Fruit fly (Drosophila melanogaster) Kc167 (cell line): Measurements from ENCODE around the gene mRpL4.

ENCODE experiments used
- Myc ChIP-seq: fragments of >200 bp; optimal IDR thresholded peaks from 2 replicates; lab custom pipeline; 2017; ENCODE audit warnings: missing external identifiers
- Sin3A ChIP-seq: fragments of >200 bp; optimal IDR thresholded peaks from 2 replicates; lab custom pipeline; 2018; ENCODE audit warnings: missing external identifiers
- h ChIP-seq: fragments of >200 bp; optimal IDR thresholded peaks from 3 replicates; lab custom pipeline; 2018; ENCODE audit warnings: missing external identifiers
- insv ChIP-seq: fragments of >200 bp; optimal IDR thresholded peaks from 3 replicates; lab custom pipeline; 2018; ENCODE audit warnings: missing external identifiers
- psq ChIP-seq: fragments of >200 bp; optimal IDR thresholded peaks from 2 replicates; lab custom pipeline; 2017; ENCODE audit warnings: missing external identifiers
- ttk ChIP-seq: sonication (Bioruptor generic); optimal IDR thresholded peaks from 2 replicates; lab custom pipeline; 2017; ENCODE audit warnings: missing external identifiers

The mRpL4 gene

DNA sequence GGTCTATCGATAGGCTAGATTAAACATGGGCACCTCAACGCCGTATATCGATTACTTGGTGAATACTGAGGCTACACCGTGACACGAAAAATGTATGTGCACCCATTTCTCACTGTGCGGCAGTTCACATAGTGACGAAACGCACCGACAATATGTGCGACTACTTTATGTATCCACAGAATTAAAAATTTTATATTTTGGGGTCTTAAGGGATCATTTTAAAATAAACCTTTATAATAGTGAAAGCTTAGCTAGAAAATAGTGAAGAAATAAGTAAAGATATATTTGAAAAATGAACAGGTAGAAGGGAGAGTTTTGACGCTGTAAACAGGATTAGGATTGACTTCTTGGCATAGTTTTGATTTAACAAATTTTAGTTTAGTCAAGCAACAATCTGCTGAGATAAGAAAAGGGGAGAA is at the start of gene mRpL4:
mRpL4 (minus strand) TSS at position 31 of the 419 bp plus-strand sequence.
- TF ChIP-seq h (lab: Kevin White, UChicago), result no peak
- no peak for TF ChIP-seq insv (lab: Kevin White, UChicago)
- TF ChIP-seq Myc (lab: Kevin White, UChicago), result no peak
- no peak for TF ChIP-seq ttk (lab: Kevin White, UChicago)
- no peak for TF ChIP-seq psq (lab: Kevin White, UChicago)
- TF ChIP-seq Sin3A (lab: Kevin White, UChicago), result no peak

DNA sequence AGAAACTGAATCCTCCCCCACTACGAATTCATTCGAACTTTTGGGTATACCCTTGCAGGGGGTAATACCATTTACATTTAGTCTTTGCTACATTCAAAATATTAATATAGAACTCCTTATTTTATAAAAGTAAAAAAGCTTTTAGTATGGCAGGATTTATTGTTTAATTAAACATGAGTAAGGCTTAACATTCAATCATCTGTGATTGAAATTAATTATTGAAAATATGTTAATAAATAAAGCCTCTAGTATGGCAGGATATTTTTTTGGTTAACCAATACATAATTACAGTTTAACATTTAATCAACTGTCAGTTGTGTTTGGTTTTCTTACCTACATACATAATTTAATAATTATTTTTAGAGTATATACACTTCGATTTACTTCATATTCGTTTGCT is 45.8 kb upstream of the mRpL4 start:
- TF ChIP-seq Sin3A (lab: Kevin White, UChicago), result no peak
- TF ChIP-seq Myc (lab: Kevin White, UChicago), result no peak
- no peak for TF ChIP-seq h (lab: Kevin White, UChicago)
- TF ChIP-seq insv (lab: Kevin White, UChicago), result no peak
- TF ChIP-seq ttk (lab: Kevin White, UChicago), result no peak
- no peak for TF ChIP-seq psq (lab: Kevin White, UChicago)

DNA sequence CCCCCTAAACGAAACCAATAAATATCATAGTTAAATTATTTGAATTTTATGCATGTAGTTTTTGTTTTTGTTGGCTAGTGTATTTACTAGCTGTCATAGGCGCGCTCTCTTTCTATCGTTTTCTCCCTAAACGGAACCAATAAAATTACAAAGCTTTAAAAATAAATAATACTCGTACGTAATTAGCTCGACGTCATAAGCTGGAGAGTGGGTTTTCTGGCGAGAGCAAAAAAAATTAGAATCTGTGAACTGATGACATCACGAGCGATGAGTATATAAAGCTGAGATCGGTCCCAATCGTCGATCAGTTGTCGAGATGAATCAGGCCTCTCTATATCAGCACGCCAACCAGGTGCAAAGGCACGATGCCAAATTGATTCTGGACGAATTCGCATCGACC is 36.7 kb upstream of the mRpL4 start, which contains the start of gene jhamt:
jhamt (plus strand) TSS at position 301 of the 400 bp plus-strand sequence.
- TF ChIP-seq psq (lab: Kevin White, UChicago), result no peak
- no peak for TF ChIP-seq insv (lab: Kevin White, UChicago)
- TF ChIP-seq Myc (lab: Kevin White, UChicago), result no peak
- no peak for TF ChIP-seq h (lab: Kevin White, UChicago)
- TF ChIP-seq Sin3A (lab: Kevin White, UChicago), result no peak
- TF ChIP-seq ttk (lab: Kevin White, UChicago), result no peak

DNA sequence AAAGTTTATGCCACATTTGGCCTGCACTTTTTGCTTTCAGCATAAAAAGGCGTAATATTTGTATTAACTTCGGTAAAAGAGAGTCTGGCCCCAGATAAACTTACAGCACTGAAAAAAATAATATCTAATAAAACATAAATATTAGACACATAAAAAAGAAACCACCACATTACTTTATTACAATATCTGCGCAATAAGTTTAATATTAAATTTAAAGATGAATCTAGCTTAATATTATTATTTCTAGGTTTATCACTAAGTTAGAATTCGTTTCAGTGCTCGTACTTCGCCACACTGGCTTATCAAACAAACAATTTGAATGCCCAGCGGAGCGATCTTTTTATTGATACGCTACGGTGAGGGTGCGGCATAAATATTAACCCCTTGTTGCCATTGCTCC is 28.9 kb upstream of the mRpL4 start:
- no peak for TF ChIP-seq h (lab: Kevin White, UChicago)
- no peak for TF ChIP-seq psq (lab: Kevin White, UChicago)
- no peak for TF ChIP-seq insv (lab: Kevin White, UChicago)
- no peak for TF ChIP-seq Myc (lab: Kevin White, UChicago)
- TF ChIP-seq Sin3A (lab: Kevin White, UChicago), result no peak
- TF ChIP-seq ttk (lab: Kevin White, UChicago), result no peak

DNA sequence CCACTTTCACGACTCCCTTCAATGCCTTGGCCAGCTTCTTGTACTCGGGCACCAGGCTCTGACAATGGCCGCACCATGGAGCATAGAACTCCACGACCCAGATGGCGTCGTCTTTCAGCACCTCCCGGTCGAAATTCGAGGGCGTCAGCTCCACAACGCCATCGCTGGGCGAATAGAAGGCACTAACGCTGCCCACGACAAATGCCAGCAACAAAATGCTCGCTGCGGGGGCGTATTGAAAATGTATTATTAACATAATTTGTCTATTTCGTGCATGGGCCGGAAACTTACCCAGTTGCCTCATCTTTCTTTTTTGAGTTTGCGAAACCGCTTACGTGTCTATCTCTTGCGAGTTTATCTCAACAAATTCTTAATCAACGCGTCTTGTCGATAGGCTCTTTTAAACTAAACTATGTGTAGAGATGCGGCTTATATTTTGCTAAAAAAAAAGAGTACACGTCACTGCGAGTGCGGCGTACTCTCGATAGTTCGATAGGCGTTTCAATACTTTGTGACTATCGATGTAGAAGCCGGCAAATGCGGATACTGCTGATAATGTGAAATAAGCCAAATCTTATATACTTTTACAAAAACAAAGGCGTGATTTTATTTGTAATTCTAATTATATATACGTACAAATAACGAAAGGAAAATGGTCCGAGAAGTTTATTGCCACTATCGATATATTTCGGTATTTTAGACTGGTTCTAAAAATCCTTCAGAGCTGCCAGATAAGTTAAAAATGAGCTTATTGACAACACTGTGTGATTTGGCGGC is 27.5 kb upstream of the mRpL4 start, which contains the start of gene CaBP1:
CaBP1 (minus strand) TSS at position 487 of the 777 bp plus-strand sequence.
- no peak for TF ChIP-seq Myc (lab: Kevin White, UChicago)
- TF ChIP-seq insv (lab: Kevin White, UChicago), result no peak
- TF ChIP-seq h (lab: Kevin White, UChicago), result no peak
- no peak for TF ChIP-seq Sin3A (lab: Kevin White, UChicago)
- TF ChIP-seq ttk (lab: Kevin White, UChicago), result no peak
- no peak for TF ChIP-seq psq (lab: Kevin White, UChicago)

DNA sequence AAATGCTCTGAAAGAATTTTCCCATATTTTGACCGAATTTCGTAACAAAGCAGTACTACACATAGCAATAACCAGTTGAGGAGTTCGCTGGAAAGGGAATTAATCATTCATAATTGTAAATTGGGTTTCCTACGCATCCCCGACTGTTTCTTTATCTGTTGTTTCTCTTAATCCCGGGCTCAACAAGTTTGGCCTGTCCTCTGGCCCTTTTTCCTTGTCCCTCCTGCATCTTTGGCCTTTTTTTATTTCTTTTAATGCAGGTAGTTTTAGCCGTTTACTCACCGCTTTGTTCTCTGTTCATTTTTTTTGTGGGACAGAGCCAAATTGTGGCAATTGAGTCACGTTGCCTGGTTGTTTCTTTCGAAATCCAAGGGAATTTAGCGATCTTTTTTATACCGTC is 24.8 kb upstream of the mRpL4 start:
- TF ChIP-seq Myc (lab: Kevin White, UChicago) (no peak), insv (lab: Kevin White, UChicago) (no peak), h (lab: Kevin White, UChicago) (no peak), ttk (lab: Kevin White, UChicago) (no peak), psq (lab: Kevin White, UChicago) (no peak), Sin3A (lab: Kevin White, UChicago) (no peak)

DNA sequence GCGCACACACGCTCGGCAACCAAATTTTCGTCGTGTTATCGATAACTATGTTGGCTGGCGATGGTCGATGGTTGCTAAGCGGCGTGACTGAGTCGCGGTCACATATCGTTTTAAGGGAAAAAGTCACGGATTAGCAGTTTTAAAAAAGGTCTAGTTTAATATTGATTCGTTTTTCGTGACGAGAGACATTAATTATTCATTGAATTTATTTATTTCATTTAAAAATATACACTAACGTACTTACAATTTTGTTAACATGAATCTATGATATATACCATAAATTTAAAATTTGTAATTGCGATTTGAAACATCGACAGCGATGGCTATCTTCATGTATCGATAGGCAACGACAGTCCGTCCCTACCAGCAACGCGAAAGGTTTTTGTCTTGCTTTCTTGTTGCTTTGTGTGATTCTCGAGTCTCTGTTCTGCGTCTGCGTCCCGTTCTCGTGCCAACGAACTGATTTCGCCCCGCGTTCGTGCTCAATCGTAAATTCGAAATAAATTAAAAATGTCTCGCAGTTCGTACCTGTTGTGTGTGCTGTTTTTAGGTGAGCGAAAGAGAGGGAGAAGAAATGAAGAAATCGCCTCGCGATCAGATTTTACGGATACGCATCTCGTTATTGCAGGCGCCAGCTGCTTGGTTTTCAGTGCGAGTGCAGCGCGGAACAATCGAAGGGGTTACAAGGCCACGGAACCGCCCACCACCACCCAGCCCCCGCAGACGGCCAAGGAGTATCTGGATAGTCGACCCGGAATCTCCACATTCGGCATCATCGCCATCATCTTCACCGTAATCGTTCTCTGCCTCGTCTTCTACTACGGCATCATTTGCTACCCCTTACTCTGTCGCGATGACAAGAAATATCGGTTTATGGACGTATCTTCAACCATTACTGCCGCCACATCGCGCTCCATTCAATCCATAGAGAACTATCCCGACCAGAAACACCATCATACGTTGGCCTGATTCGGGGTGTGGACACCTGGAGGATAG is 24.0 kb upstream of the mRpL4 start, which contains the start of the genes Hyls1, chif and CG4455:
Hyls1 (minus strand) TSS at position 44 of the 996 bp plus-strand sequence.
chif (minus strand) TSS at position 44 of the 996 bp plus-strand sequence.
CG4455 (plus strand) TSS at position 350 of the 996 bp plus-strand sequence.
- no peak for TF ChIP-seq Sin3A (lab: Kevin White, UChicago)
- no peak for TF ChIP-seq h (lab: Kevin White, UChicago)
- no peak for TF ChIP-seq Myc (lab: Kevin White, UChicago)
- no peak for TF ChIP-seq insv (lab: Kevin White, UChicago)
- TF ChIP-seq ttk (lab: Kevin White, UChicago), result no peak
- TF ChIP-seq psq (lab: Kevin White, UChicago), result no peak

DNA sequence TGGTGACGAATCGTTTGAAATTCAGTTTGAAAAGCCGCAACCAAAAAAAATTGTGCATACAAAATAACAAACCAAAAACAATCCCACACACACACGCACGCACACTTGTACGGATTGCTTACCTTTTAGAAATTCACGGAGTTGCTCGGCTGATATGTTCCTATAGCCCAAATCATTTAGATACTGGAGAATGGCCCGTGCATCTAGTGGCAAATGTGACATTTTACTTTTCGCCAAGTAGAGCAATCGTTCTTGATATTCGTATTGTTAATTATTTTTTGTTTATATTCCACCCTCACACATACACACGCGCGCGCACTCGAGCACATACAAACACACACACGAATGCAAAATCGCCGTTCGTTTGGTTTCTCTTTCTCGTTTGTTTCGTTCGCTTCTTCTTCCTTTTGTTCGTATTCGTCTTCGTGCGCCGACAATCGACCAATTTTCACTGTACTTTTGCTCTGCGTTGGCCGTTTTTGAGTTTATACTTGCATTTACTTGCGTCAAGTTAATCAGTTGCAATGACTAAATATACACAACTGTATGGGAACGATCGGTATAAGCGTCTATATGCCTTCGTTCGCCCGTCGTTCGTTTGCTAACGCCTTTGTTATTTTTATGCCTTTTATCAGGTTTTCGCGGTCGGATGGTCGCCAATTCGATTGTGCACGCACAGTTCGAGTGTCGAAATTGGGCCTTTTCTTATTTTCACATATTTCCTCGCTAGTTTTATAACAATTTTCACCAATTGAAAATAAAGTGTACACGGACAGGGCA is 23.1 kb upstream of the mRpL4 start:
- TF ChIP-seq insv (lab: Kevin White, UChicago), result no peak
- TF ChIP-seq ttk (lab: Kevin White, UChicago), result no peak
- no peak for TF ChIP-seq h (lab: Kevin White, UChicago)
- TF ChIP-seq Myc (lab: Kevin White, UChicago), result no peak
- TF ChIP-seq psq (lab: Kevin White, UChicago), result peak; percentile 87

DNA sequence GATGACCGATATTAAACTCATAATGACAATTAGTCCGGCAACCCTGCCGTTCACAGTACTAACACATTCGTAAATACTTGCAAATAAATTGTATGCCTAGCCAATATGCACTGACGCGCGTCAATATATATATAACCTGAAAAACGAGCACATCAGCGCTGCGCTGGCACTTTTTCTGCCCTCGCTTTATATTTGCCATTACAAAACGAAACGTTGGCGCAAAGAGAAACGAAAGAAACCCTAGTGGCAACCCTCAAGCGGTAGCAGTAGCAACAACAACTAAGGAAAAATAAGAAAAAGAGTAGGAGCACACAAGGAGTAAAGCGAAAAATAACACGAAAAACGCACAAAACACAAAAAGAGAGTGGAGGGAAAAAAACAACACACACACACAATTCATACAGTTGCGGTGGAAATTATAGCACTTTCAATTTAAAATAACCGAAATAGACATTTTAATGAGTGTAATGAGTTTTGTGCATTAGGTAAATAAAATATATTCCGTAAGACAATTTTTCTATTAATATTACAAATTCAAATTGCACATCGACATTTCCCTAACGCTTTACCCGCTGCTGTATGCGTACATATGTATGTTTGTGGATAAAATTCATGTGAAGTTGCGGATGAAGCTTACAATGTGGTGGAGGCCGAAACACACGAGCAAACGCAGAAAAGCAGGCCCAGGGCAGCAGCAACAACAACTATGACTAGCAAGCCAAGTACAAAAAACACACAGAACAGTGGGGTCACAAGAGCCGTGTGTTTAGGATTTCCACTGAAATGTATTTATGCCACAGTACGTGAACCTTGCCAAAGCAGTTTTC is 22.0 kb upstream of the mRpL4 start:
- TF ChIP-seq ttk (lab: Kevin White, UChicago) (no peak), psq (lab: Kevin White, UChicago) (peak; percentile 99)
